Worm (Caenorhabditis elegans) whole organism, early embryonic: ENCODE data around the gene C02F5.10.

Source experiments
- B0310.2 ChIP-seq: sonication (generic microtip); optimal IDR thresholded peaks from 2 replicates; lab custom pipeline; 2016; ENCODE audit warnings: mild to moderate bottlenecking, missing genetic modification characterization, missing compliant biosample characterization
- F13C5.2 ChIP-seq: sonication (generic microtip); optimal IDR thresholded peaks from 2 replicates; lab custom pipeline; 2017; ENCODE audit warnings: mild to moderate bottlenecking, missing genetic modification characterization, inconsistent platforms, missing compliant biosample characterization
- aly-1 ChIP-seq: sonication (generic microtip); optimal IDR thresholded peaks from 2 replicates; lab custom pipeline; 2016; ENCODE audit warnings: missing genetic modification characterization, missing compliant biosample characterization
- ama-1 ChIP-seq: fragments of 150-350 bp; optimal IDR thresholded peaks from 2 replicates; lab custom pipeline; 2014
- ceh-13 ChIP-seq: fragments of 200-800 bp; sonication (Bioruptor generic); optimal IDR thresholded peaks from 2 replicates; lab custom pipeline; 2018; ENCODE audit warnings: mild to moderate bottlenecking, missing genetic modification characterization, missing compliant biosample characterization
- ceh-36 ChIP-seq: sonication (generic microtip); optimal IDR thresholded peaks from 2 replicates; lab custom pipeline; 2016; ENCODE audit warnings: missing genetic modification characterization, inconsistent platforms, missing compliant biosample characterization
- ets-7 ChIP-seq: sonication (generic microtip); optimal IDR thresholded peaks from 2 replicates; lab custom pipeline; 2016; ENCODE audit warnings: missing genotype, missing genetic modification characterization, missing compliant biosample characterization
- flt-1 ChIP-seq: fragments of 200-800 bp; sonication (Bioruptor generic); IDR thresholded peaks from 2 replicates; pipeline ENCODE4 v1.3.6; 2022; ENCODE audit warnings: missing genetic modification characterization, missing compliant biosample characterization
- hmbx-1 ChIP-seq: sonication (generic microtip); optimal IDR thresholded peaks from 2 replicates; lab custom pipeline; 2016; ENCODE audit warnings: mild to moderate bottlenecking, missing genetic modification characterization, missing compliant biosample characterization
- hmg-4 ChIP-seq: fragments of 200-800 bp; sonication (Bioruptor generic); optimal IDR thresholded peaks from 2 replicates; lab custom pipeline; 2018; ENCODE audit warnings: mild to moderate bottlenecking, missing genetic modification characterization, missing compliant biosample characterization
- hnd-1 ChIP-seq: sonication (generic microtip); optimal IDR thresholded peaks from 2 replicates; lab custom pipeline; 2016; ENCODE audit warnings: missing genetic modification characterization, missing compliant biosample characterization
- pes-1 ChIP-seq: fragments of 200-800 bp; sonication (Bioruptor generic); IDR thresholded peaks from 2 replicates; pipeline ENCODE4 v1.3.6; 2022; ENCODE audit warnings: missing genetic modification reagents, missing genetic modification characterization, missing compliant biosample characterization
- scrt-1 ChIP-seq: fragments of 200-800 bp; sonication (Bioruptor generic); IDR thresholded peaks from 2 replicates; pipeline ENCODE4 v1.3.6; 2022; ENCODE audit warnings: missing genetic modification characterization, missing compliant biosample characterization
- sea-1 ChIP-seq: fragments of 200-800 bp; sonication (Bioruptor generic); conservative IDR thresholded peaks from 2 replicates; pipeline ENCODE4 v1.3.6; 2022; ENCODE audit warnings: missing genetic modification characterization, missing compliant biosample characterization
- tbx-11 ChIP-seq: fragments of 200-800 bp; sonication (Bioruptor generic); IDR thresholded peaks from 2 replicates; pipeline ENCODE4 v1.3.6; 2022; ENCODE audit warnings: missing genetic modification characterization, missing compliant biosample characterization
- tbx-37 ChIP-seq: fragments of 200-800 bp; sonication (Bioruptor generic); conservative IDR thresholded peaks from 2 replicates; pipeline ENCODE4 v1.3.6; 2022; ENCODE audit warnings: missing genetic modification reagents, missing genetic modification characterization, missing compliant biosample characterization
- tra-4 ChIP-seq: sonication (generic microtip); optimal IDR thresholded peaks from 2 replicates; lab custom pipeline; 2017; ENCODE audit warnings: missing genetic modification characterization, missing compliant biosample characterization

The C02F5.10 gene

ce11 chrIII:8216224-8216623 lies 33.1 kb downstream of the C02F5.10 start, which contains the start of gene unc-86:
TSS of gene unc-86 (minus strand) at chrIII:8216336.
- TF ChIP-seq ama-1 (lab: Kevin White, UChicago): no peak
- no peak for TF ChIP-seq ets-7 (tag; lab: Kevin White, UChicago)
- TF ChIP-seq scrt-1 (GFP tag; lab: Robert Waterston, UW): no peak
- TF ChIP-seq ceh-36 (tag; lab: Kevin White, UChicago): no peak
- TF ChIP-seq pes-1: no peak
- TF ChIP-seq sea-1 (GFP tag; lab: Robert Waterston, UW): no peak
- no peak for TF ChIP-seq tbx-11 (GFP tag; lab: Robert Waterston, UW)
- TF ChIP-seq ceh-13 (GFP tag; lab: Kevin White, UChicago): no peak
- TF ChIP-seq aly-1: no peak
- TF ChIP-seq tra-4 (tag; lab: Kevin White, UChicago): no peak
- TF ChIP-seq hmbx-1 (tag; lab: Kevin White, UChicago): no peak
- no peak for TF ChIP-seq hmg-4 (GFP tag; lab: Kevin White, UChicago)
- TF ChIP-seq flt-1 (GFP tag; lab: Robert Waterston, UW): no peak
- no peak for TF ChIP-seq B0310.2 (tag; lab: Kevin White, UChicago)

- no peak for TF ChIP-seq pes-1
- no peak for TF ChIP-seq aly-1
- TF ChIP-seq sea-1 (GFP tag; lab: Robert Waterston, UW): no peak
- TF ChIP-seq tra-4 (tag; lab: Kevin White, UChicago): no peak
- TF ChIP-seq ceh-36 (tag; lab: Kevin White, UChicago): no peak
- TF ChIP-seq scrt-1 (GFP tag; lab: Robert Waterston, UW): no peak
- TF ChIP-seq flt-1 (GFP tag; lab: Robert Waterston, UW): no peak
- no peak for TF ChIP-seq B0310.2 (tag; lab: Kevin White, UChicago)
- TF ChIP-seq tbx-11 (GFP tag; lab: Robert Waterston, UW): no peak
- TF ChIP-seq ama-1 (lab: Kevin White, UChicago): no peak
- no peak for TF ChIP-seq ceh-13 (GFP tag; lab: Kevin White, UChicago)
- TF ChIP-seq hmg-4 (GFP tag; lab: Kevin White, UChicago): no peak
- TF ChIP-seq ets-7 (tag; lab: Kevin White, UChicago): no peak
- TF ChIP-seq hnd-1 (tag; lab: Kevin White, UChicago): no peak
- no peak for TF ChIP-seq tbx-37 (GFP tag; lab: Robert Waterston, UW)
Observed at ce11 chrIII:8211562-8211961, 37.7 kb downstream of the C02F5.10 start.

ce11 chrIII:8209775-8210174 lies 39.5 kb downstream of the C02F5.10 start, which contains the start of gene C30A5.10:
TSS of gene C30A5.10 (minus strand) at chrIII:8209875.
- TF ChIP-seq tbx-37 (GFP tag; lab: Robert Waterston, UW) (no peak), ama-1 (lab: Kevin White, UChicago) (no peak), flt-1 (GFP tag; lab: Robert Waterston, UW) (no peak), B0310.2 (tag; lab: Kevin White, UChicago) (no peak), ceh-13 (GFP tag; lab: Kevin White, UChicago) (no peak)

ce11 chrIII:8202754-8203153 lies 46.5 kb downstream of the C02F5.10 start, which contains the start of gene snb-5:
TSS of gene snb-5 (plus strand) at chrIII:8203054.
- TF ChIP-seq B0310.2 (tag; lab: Kevin White, UChicago) (no peak), ceh-13 (GFP tag; lab: Kevin White, UChicago) (no peak), tra-4 (tag; lab: Kevin White, UChicago) (no peak), hmbx-1 (tag; lab: Kevin White, UChicago) (no peak), sea-1 (GFP tag; lab: Robert Waterston, UW) (no peak), scrt-1 (GFP tag; lab: Robert Waterston, UW) (no peak), ama-1 (lab: Kevin White, UChicago) (no peak)

- peak; percentile 0 for TF ChIP-seq ceh-36 (tag; lab: Kevin White, UChicago)
- TF ChIP-seq ceh-13 (GFP tag; lab: Kevin White, UChicago): no peak
Observed at ce11 chrIII:8201760-8202159, 47.5 kb downstream of the C02F5.10 start.

ce11 chrIII:8201117-8201516 lies 48.2 kb downstream of the C02F5.10 start, which contains the start of gene unc-36:
TSS of gene unc-36 (minus strand) at chrIII:8201217.
- TF ChIP-seq scrt-1 (GFP tag; lab: Robert Waterston, UW) (no peak), hnd-1 (tag; lab: Kevin White, UChicago) (no peak), F13C5.2 (no peak), ets-7 (tag; lab: Kevin White, UChicago) (no peak), aly-1 (no peak), flt-1 (GFP tag; lab: Robert Waterston, UW) (no peak), ceh-36 (tag; lab: Kevin White, UChicago) (no peak), ama-1 (lab: Kevin White, UChicago) (no peak), sea-1 (GFP tag; lab: Robert Waterston, UW) (no peak), B0310.2 (tag; lab: Kevin White, UChicago) (no peak), ceh-13 (GFP tag; lab: Kevin White, UChicago) (no peak), hmg-4 (GFP tag; lab: Kevin White, UChicago) (no peak), hmbx-1 (tag; lab: Kevin White, UChicago) (no peak), tra-4 (tag; lab: Kevin White, UChicago) (no peak)

ce11 chrIII:8199060-8199459 lies 50.2 kb downstream of the C02F5.10 start:
- no peak for TF ChIP-seq pes-1
- TF ChIP-seq ets-7 (tag; lab: Kevin White, UChicago): no peak
- TF ChIP-seq scrt-1 (GFP tag; lab: Robert Waterston, UW): no peak
- TF ChIP-seq flt-1 (GFP tag; lab: Robert Waterston, UW): no peak
- no peak for TF ChIP-seq ama-1 (lab: Kevin White, UChicago)
- TF ChIP-seq ceh-13 (GFP tag; lab: Kevin White, UChicago): no peak
- TF ChIP-seq tbx-11 (GFP tag; lab: Robert Waterston, UW): no peak
- TF ChIP-seq tra-4 (tag; lab: Kevin White, UChicago): no peak
- no peak for TF ChIP-seq hmg-4 (GFP tag; lab: Kevin White, UChicago)
- no peak for TF ChIP-seq B0310.2 (tag; lab: Kevin White, UChicago)
- TF ChIP-seq sea-1 (GFP tag; lab: Robert Waterston, UW): no peak
- TF ChIP-seq aly-1: no peak
- TF ChIP-seq hnd-1 (tag; lab: Kevin White, UChicago): no peak
- no peak for TF ChIP-seq tbx-37 (GFP tag; lab: Robert Waterston, UW)
